Fruit fly (Drosophila melanogaster) whole organism, embryonic: ENCODE data around the gene Hpr1.

ENCODE experiments used
- Awh ChIP-seq: fragments of 200-800 bp; sonication (Bioruptor generic); IDR thresholded peaks from 2 replicates; pipeline ENCODE4, ENCODE4 v1.3.6; 2022; ENCODE audit warnings: missing biosample characterization, missing genetic modification characterization
- CG10147 ChIP-seq: fragments of 200-800 bp; sonication (Bioruptor generic); optimal IDR thresholded peaks from 2 replicates; lab custom pipeline; 2019; ENCODE audit warnings: missing biosample characterization, mild to moderate bottlenecking, missing genetic modification characterization, moderate library complexity
- CG11696 ChIP-seq: fragments of 200-800 bp; sonication (Bioruptor generic); IDR thresholded peaks from 2 replicates; pipeline ENCODE4 v1.3.6; 2022; ENCODE audit warnings: missing biosample characterization, missing genetic modification characterization
- CG12155 ChIP-seq: fragments of 200-800 bp; sonication (Bioruptor generic); optimal IDR thresholded peaks from 3 replicates; lab custom pipeline; 2016; ENCODE audit warnings: missing biosample characterization, missing genetic modification characterization
- CG15269 ChIP-seq: fragments of 200-800 bp; sonication (Bioruptor generic); optimal IDR thresholded peaks from 2 replicates; lab custom pipeline; 2018; ENCODE audit warnings: missing biosample characterization, mild to moderate bottlenecking, missing genetic modification characterization, moderate library complexity
- CG1603 ChIP-seq: fragments of 200-800 bp; sonication (Bioruptor generic); optimal IDR thresholded peaks from 2 replicates; lab custom pipeline; 2019; ENCODE audit warnings: missing biosample characterization, mild to moderate bottlenecking, missing genetic modification characterization, moderate library complexity
- CG1647 ChIP-seq: fragments of 200-800 bp; sonication (Bioruptor generic); optimal IDR thresholded peaks from 3 replicates; lab custom pipeline; 2016; ENCODE audit warnings: missing biosample characterization, missing genetic modification characterization
- CG16779 ChIP-seq: fragments of 200-800 bp; sonication (Bioruptor generic); IDR thresholded peaks from 2 replicates; pipeline ENCODE4 v1.3.6; 2022; ENCODE audit warnings: missing biosample characterization, missing genetic modification characterization
- CG30431 ChIP-seq: fragments of 200-800 bp; sonication (Bioruptor generic); optimal IDR thresholded peaks from 2 replicates; lab custom pipeline; 2017; ENCODE audit warnings: missing biosample characterization, missing genetic modification characterization
- CG3065 ChIP-seq: fragments of 200-800 bp; sonication (Bioruptor generic); optimal IDR thresholded peaks from 2 replicates; lab custom pipeline; 2016; ENCODE audit warnings: missing biosample characterization, missing genetic modification characterization
- CG31388 ChIP-seq: fragments of 200-800 bp; sonication (Bioruptor generic); optimal IDR thresholded peaks from 2 replicates; lab custom pipeline; 2016; ENCODE audit warnings: missing biosample characterization, missing genetic modification characterization
- CG3163 ChIP-seq: fragments of 200-800 bp; sonication (Bioruptor generic); optimal IDR thresholded peaks from 3 replicates; lab custom pipeline; 2016; ENCODE audit warnings: missing biosample characterization, missing genetic modification characterization
- CG43689 ChIP-seq: fragments of 200-800 bp; sonication (Bioruptor generic); IDR thresholded peaks from 2 replicates; pipeline ENCODE4 v1.3.6; 2022; ENCODE audit warnings: missing biosample characterization, missing genetic modification characterization
- CG6689 ChIP-seq: fragments of 200-800 bp; sonication (Bioruptor generic); IDR thresholded peaks from 2 replicates; pipeline ENCODE4 v1.3.6; 2022; ENCODE audit warnings: missing biosample characterization, missing genetic modification characterization
- CG6765 ChIP-seq: fragments of 200-800 bp; sonication (Bioruptor generic); optimal IDR thresholded peaks from 3 replicates; lab custom pipeline; 2017; ENCODE audit warnings: missing biosample characterization, mild to moderate bottlenecking, missing genetic modification characterization
- CG9727 ChIP-seq: fragments of 200-800 bp; sonication (Bioruptor generic); optimal IDR thresholded peaks from 3 replicates; lab custom pipeline; 2017; ENCODE audit warnings: missing biosample characterization, mild to moderate bottlenecking, missing genetic modification characterization
- Dp ChIP-seq: fragments of 200-800 bp; sonication (Bioruptor generic); optimal IDR thresholded peaks from 2 replicates; lab custom pipeline; 2018; ENCODE audit warnings: missing biosample characterization, mild to moderate bottlenecking, missing genetic modification characterization, moderate library complexity
- ERR ChIP-seq: fragments of 200-800 bp; sonication (Bioruptor generic); optimal IDR thresholded peaks from 2 replicates; lab custom pipeline; 2016; ENCODE audit warnings: missing biosample characterization, missing genetic modification characterization
- H2.0 ChIP-seq: fragments of 200-800 bp; sonication (Bioruptor generic); IDR thresholded peaks from 2 replicates; pipeline ENCODE4 v1.3.6; 2022; ENCODE audit warnings: missing biosample characterization, missing genetic modification characterization
- HLH3B ChIP-seq: fragments of 200-800 bp; sonication (Bioruptor generic); IDR thresholded peaks from 2 replicates; pipeline ENCODE4 v1.3.6; 2022; ENCODE audit warnings: missing biosample characterization, missing genetic modification characterization
- HLH54F ChIP-seq: fragments of 200-800 bp; sonication (Bioruptor generic); optimal IDR thresholded peaks from 3 replicates; lab custom pipeline; 2016; ENCODE audit warnings: missing biosample characterization, missing genetic modification characterization
- Hmr ChIP-seq: fragments of 200-800 bp; sonication (Bioruptor generic); optimal IDR thresholded peaks from 3 replicates; lab custom pipeline; 2017; ENCODE audit warnings: mild to moderate bottlenecking, missing biosample characterization, missing genetic modification reagents, missing genetic modification characterization
- Hr39 ChIP-seq: fragments of >200 bp; optimal IDR thresholded peaks from 2 replicates; lab custom pipeline; 2017
- Mrtf ChIP-seq: fragments of 200-800 bp; sonication (Bioruptor generic); IDR thresholded peaks from 3 replicates; pipeline ENCODE4 v1.3.6; 2022; ENCODE audit warnings: missing biosample characterization, missing genetic modification characterization
- Myb ChIP-seq: fragments of 200-800 bp; sonication (Bioruptor generic); optimal IDR thresholded peaks from 2 replicates; lab custom pipeline; 2016; ENCODE audit warnings: missing biosample characterization, missing genetic modification characterization
- NFAT ChIP-seq: fragments of 200-800 bp; sonication (Bioruptor generic); IDR thresholded peaks from 2 replicates; pipeline ENCODE4 v1.3.6; 2022; ENCODE audit warnings: missing biosample characterization, missing genetic modification characterization
- Nf-YB ChIP-seq: fragments of 200-800 bp; sonication (Bioruptor generic); optimal IDR thresholded peaks from 3 replicates; lab custom pipeline; 2019; ENCODE audit warnings: missing biosample characterization, mild to moderate bottlenecking, missing genetic modification characterization, moderate library complexity
- Opbp ChIP-seq: fragments of 200-800 bp; sonication (Bioruptor generic); IDR thresholded peaks from 3 replicates; pipeline ENCODE4 v1.3.6; 2022; ENCODE audit warnings: missing biosample characterization, missing genetic modification characterization; ENCODE audit not compliant: partially characterized antibody
- Scr ChIP-seq: fragments of 200-800 bp; sonication (Bioruptor generic); IDR thresholded peaks from 2 replicates; pipeline ENCODE4 v1.3.6; 2022; ENCODE audit warnings: missing biosample characterization, missing genetic modification characterization; ENCODE audit not compliant: partially characterized antibody
- Sin3A ChIP-seq: fragments of >200 bp; optimal IDR thresholded peaks from 2 replicates; lab custom pipeline; 2018
- Six4 ChIP-seq: fragments of 200-800 bp; sonication (Bioruptor generic); optimal IDR thresholded peaks from 2 replicates; lab custom pipeline; 2016; ENCODE audit warnings: missing biosample characterization, missing genetic modification characterization
- Ssrp ChIP-seq: fragments of 200-800 bp; sonication (Bioruptor generic); optimal IDR thresholded peaks from 2 replicates; lab custom pipeline; 2018; ENCODE audit warnings: missing biosample characterization, mild to moderate bottlenecking, missing genetic modification characterization, moderate library complexity
- TFAM ChIP-seq: fragments of 200-800 bp; sonication (Bioruptor generic); optimal IDR thresholded peaks from 2 replicates; lab custom pipeline; 2017; ENCODE audit warnings: missing biosample characterization, missing genetic modification characterization, inconsistent platforms
- YL-1 ChIP-seq: fragments of 200-800 bp; sonication (Bioruptor generic); optimal IDR thresholded peaks from 3 replicates; lab custom pipeline; 2017; ENCODE audit warnings: missing biosample characterization, mild to moderate bottlenecking, missing genetic modification characterization
- ac ChIP-seq: fragments of 200-800 bp; sonication (Bioruptor generic); optimal IDR thresholded peaks from 3 replicates; lab custom pipeline; 2017; ENCODE audit warnings: missing biosample characterization, mild to moderate bottlenecking, missing genetic modification characterization
- al ChIP-seq: fragments of 200-800 bp; sonication (Bioruptor generic); IDR thresholded peaks from 2 replicates; pipeline ENCODE4 v1.3.6; 2022; ENCODE audit warnings: missing biosample characterization, missing genetic modification characterization
- ash1 ChIP-seq: fragments of 200-800 bp; sonication (Bioruptor generic); optimal IDR thresholded peaks from 2 replicates; lab custom pipeline; 2018; ENCODE audit warnings: missing biosample characterization, mild to moderate bottlenecking, missing genetic modification characterization
- bcd ChIP-seq: fragments of 200-800 bp; sonication (Bioruptor generic); optimal IDR thresholded peaks from 2 replicates; lab custom pipeline; 2017; ENCODE audit warnings: missing biosample characterization, mild to moderate bottlenecking, missing genetic modification characterization
- dpn ChIP-seq, 2 experiments: fragments of 200-800 bp; sonication (Bioruptor generic); optimal IDR thresholded peaks; 3 replicates each; lab custom pipeline; 2016; ENCODE audit warnings: missing biosample characterization in 2 of 2, missing genetic modification characterization in 2 of 2
- exex ChIP-seq: fragments of 200-800 bp; sonication (Bioruptor generic); optimal IDR thresholded peaks from 4 replicates; lab custom pipeline; 2018; ENCODE audit warnings: missing biosample characterization, mild to moderate bottlenecking, missing genetic modification characterization, moderate library complexity
- hbn ChIP-seq: fragments of 200-800 bp; sonication (Bioruptor generic); IDR thresholded peaks from 2 replicates; pipeline ENCODE4 v1.3.6; 2022; ENCODE audit warnings: missing biosample characterization, missing genetic modification characterization; ENCODE audit not compliant: partially characterized antibody
- ind ChIP-seq: fragments of 200-800 bp; sonication (Bioruptor generic); optimal IDR thresholded peaks from 3 replicates; lab custom pipeline; 2016; ENCODE audit warnings: missing biosample characterization, missing genetic modification characterization
- jing ChIP-seq: fragments of 200-800 bp; sonication (Bioruptor generic); optimal IDR thresholded peaks from 2 replicates; lab custom pipeline; 2018; ENCODE audit warnings: missing biosample characterization, mild to moderate bottlenecking, missing genetic modification characterization
- klu ChIP-seq: fragments of 200-800 bp; sonication (Bioruptor generic); IDR thresholded peaks from 2 replicates; pipeline ENCODE4 v1.3.6; 2022; ENCODE audit warnings: missing biosample characterization, missing genetic modification characterization
- lilli ChIP-seq: fragments of 200-800 bp; sonication (Bioruptor generic); optimal IDR thresholded peaks from 3 replicates; lab custom pipeline; 2016; ENCODE audit warnings: missing biosample characterization, missing genetic modification characterization
- lmd ChIP-seq: fragments of 200-800 bp; sonication (Bioruptor generic); IDR thresholded peaks from 2 replicates; pipeline ENCODE4 v1.3.6; 2022; ENCODE audit warnings: missing biosample characterization, missing genetic modification characterization
- prd ChIP-seq, 3 experiments: fragments of >200 bp in 2 of 3; fragments of 200-800 bp in 1 of 3; sonication (Bioruptor generic) in 1 of 3; optimal IDR thresholded peaks in 2 of 3; IDR thresholded peaks in 1 of 3; 2 replicates in 2 of 3; 3 replicates in 1 of 3; pipeline versions ENCODE4 v1.3.6 to Lab custom; 2017 to 2022; ENCODE audit warnings: missing biosample characterization in 1 of 3, missing genetic modification characterization in 1 of 3
- sens ChIP-seq: fragments of 200-800 bp; sonication (Bioruptor generic); peaks from one replicate; lab custom pipeline; 2016; ENCODE audit warnings: missing biosample characterization, missing genetic modification characterization
- tna ChIP-seq: fragments of 200-800 bp; sonication (Bioruptor generic); IDR thresholded peaks from 2 replicates; pipeline ENCODE4 v1.3.6; 2022; ENCODE audit warnings: missing biosample characterization, missing genetic modification characterization; ENCODE audit not compliant: partially characterized antibody
- usp ChIP-seq: fragments of >200 bp; optimal IDR thresholded peaks from 2 replicates; lab custom pipeline; 2017; ENCODE audit warnings: missing biosample characterization, missing genetic modification characterization
- z ChIP-seq: fragments of 200-800 bp; sonication (Bioruptor generic); IDR thresholded peaks from 3 replicates; pipeline ENCODE4 v1.3.6; 2022; ENCODE audit warnings: missing biosample characterization, missing genetic modification characterization

The Hpr1 gene

dm6 chr3R:5862032-5862641 lies 40.9 kb upstream of the Hpr1 start, which contains the start of gene CG2017 (continued):
- TF ChIP-seq CG6689 (no peak), CG1647 (GFP tag; lab: Kevin White, UChicago) (peak; percentile 31), CG3065 (GFP tag; lab: Kevin White, UChicago) (no peak), ERR (GFP tag; lab: Kevin White, UChicago) (peak; percentile 29), lmd (GFP tag; lab: Robert Waterston, UW) (peak; percentile 35; the same call in 1 of the 2 replicates), Dp (GFP tag; lab: Kevin White, UChicago) (peak; percentile 82), sens (GFP tag; lab: Kevin White, UChicago) (peak; percentile 82), Myb (peak; percentile 100), Scr (GFP tag; lab: Robert Waterston, UW) (no peak; the same call in 1 of the 2 replicates), usp (GFP tag; lab: Kevin White, UChicago) (no peak), CG10147 (GFP tag; lab: Kevin White, UChicago) (no peak), Ssrp (tag; lab: Kevin White, UChicago) (no peak), jing (GFP tag; lab: Kevin White, UChicago) (no peak), tna (GFP tag; lab: Robert Waterston, UW) (no peak), Nf-YB (no peak), CG15269 (tag; lab: Kevin White, UChicago) (peak; percentile 20), CG16779 (GFP tag; lab: Robert Waterston, UW) (no peak), TFAM (GFP tag; lab: Kevin White, UChicago) (no peak), ash1 (GFP tag; lab: Kevin White, UChicago) (peak; percentile 27), HLH54F (GFP tag; lab: Kevin White, UChicago) (peak; percentile 71), CG31388 (GFP tag; lab: Kevin White, UChicago) (no peak), H2.0 (GFP tag; lab: Robert Waterston, UW) (no peak; the same call in 1 of the 2 replicates), lilli (GFP tag; lab: Kevin White, UChicago) (peak; percentile 29), Six4 (GFP tag; lab: Kevin White, UChicago) (no peak), HLH3B (GFP tag; lab: Robert Waterston, UW) (no peak), ac (GFP tag; lab: Kevin White, UChicago) (no peak), Sin3A (peak; percentile 64), Hmr (GFP tag; lab: Kevin White, UChicago) (peak; percentile 36), CG43689 (GFP tag; lab: Robert Waterston, UW) (no peak), Opbp (GFP tag; lab: Robert Waterston, UW) (peak; percentile 72), dpn (GFP tag; optimal IDR thresholded peaks at IDR 0.05; lab: Kevin White, UChicago) (peak; percentile 56), ind (peak; percentile 25), al (GFP tag; lab: Robert Waterston, UW) (no peak), hbn (GFP tag; lab: Robert Waterston, UW) (no peak), Hr39 (lab: Kevin White, UChicago) (no peak), exex (tag; lab: Kevin White, UChicago) (no peak), Awh (GFP tag; lab: Robert Waterston, UW) (no peak), CG3163 (peak; percentile 28), CG12155 (GFP tag; lab: Kevin White, UChicago) (peak; percentile 51), CG9727 (GFP tag; lab: Kevin White, UChicago) (no peak), CG11696 (GFP tag; lab: Robert Waterston, UW) (no peak), z (no peak), YL-1 (peak; percentile 49), bcd (GFP tag; lab: Kevin White, UChicago) (peak; percentile 50), NFAT (GFP tag; lab: Robert Waterston, UW) (peak; percentile 65; the same call in 1 of the 2 replicates), CG30431 (GFP tag; lab: Kevin White, UChicago) (peak; percentile 20), CG1603 (tag; lab: Kevin White, UChicago) (peak; percentile 90), Mrtf (no peak), CG6765 (GFP tag; lab: Kevin White, UChicago) (no peak), prd (optimal IDR thresholded peaks at IDR 0.05; lab: Kevin White, UChicago) (no peak), prd (GFP tag; IDR thresholded peaks at IDR 0.05; lab: Robert Waterston, UW) (no peak), klu (no peak)
